Fruit fly (Drosophila melanogaster): ENCODE data around the gene CG12025.

dm6 chr3L:1916617-1917016 lies 51.4 kb downstream of the CG12025 start:
- TF ChIP-seq CG1620 (GFP tag; optimal IDR thresholded peaks at IDR 0.05) (no peak), CG7045 (GFP tag; optimal IDR thresholded peaks at IDR 0.05) (no peak), CG14711 (tag; optimal IDR thresholded peaks at IDR 0.05) (no peak), toe (GFP tag; optimal IDR thresholded peaks at IDR 0.05) (no peak), cic (GFP tag; optimal IDR thresholded peaks at IDR 0.05) (no peak)
